Fruit fly (Drosophila melanogaster) whole organism, adult: ENCODE measurements around the gene CG5731.

Experiments
- CG11617 ChIP-seq: fragments of 200-800 bp; sonication (Bioruptor generic); optimal IDR thresholded peaks from 2 replicates; lab custom pipeline; 2017; ENCODE audit warnings: mild to moderate bottlenecking, missing biosample characterization, missing genetic modification reagents, missing genetic modification characterization
- CG12768 ChIP-seq: fragments of 200-800 bp; sonication (Bioruptor generic); optimal IDR thresholded peaks from 2 replicates; lab custom pipeline; 2017; ENCODE audit warnings: missing biosample characterization, missing genetic modification characterization, mild to moderate bottlenecking, moderate library complexity, missing genetic modification reagents
- CG33017 ChIP-seq: fragments of 200-800 bp; sonication (Bioruptor generic); optimal IDR thresholded peaks from 2 replicates; lab custom pipeline; 2018; ENCODE audit warnings: missing biosample characterization, mild to moderate bottlenecking, missing genetic modification characterization, moderate library complexity
- Hr96 ChIP-seq: fragments of 200-800 bp; sonication (Bioruptor generic); optimal IDR thresholded peaks from 2 replicates; lab custom pipeline; 2016; ENCODE audit warnings: missing biosample characterization, missing genetic modification characterization
- cnc ChIP-seq, 2 experiments: fragments of >200 bp; optimal IDR thresholded peaks; 2 replicates each; lab custom pipeline; 2017
- ovo ChIP-seq: fragments of 200-800 bp; sonication (Bioruptor generic); optimal IDR thresholded peaks from 2 replicates; lab custom pipeline; 2016; ENCODE audit warnings: missing biosample characterization, missing genetic modification characterization
- toe ChIP-seq: fragments of 200-800 bp; sonication (Bioruptor generic); optimal IDR thresholded peaks from 2 replicates; lab custom pipeline; 2016; ENCODE audit warnings: missing biosample characterization, missing genetic modification characterization

DNA sequence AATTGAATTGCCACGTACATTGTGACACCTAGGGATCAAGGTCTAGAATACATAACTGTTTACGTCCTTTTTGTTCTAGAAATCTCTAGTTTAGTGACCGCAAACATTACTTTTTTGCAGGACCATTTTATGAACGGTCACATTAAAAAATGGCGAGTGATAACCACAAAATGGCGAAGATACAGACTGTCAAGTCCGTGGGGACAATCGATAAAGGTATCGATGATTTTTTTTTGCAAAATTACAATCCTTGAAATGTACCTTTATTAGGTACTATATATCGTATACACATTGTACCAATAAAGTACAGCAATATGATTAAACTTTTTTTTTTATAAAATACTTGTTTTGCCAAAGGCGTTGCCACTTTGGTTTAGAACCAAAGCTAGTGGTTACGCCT is 20.9 kb upstream of the CG5731 start:
- TF ChIP-seq CG33017 (tag; lab: Kevin White, UChicago) (no peak), toe (GFP tag; lab: Kevin White, UChicago) (no peak), CG12768 (GFP tag; lab: Kevin White, UChicago) (no peak), Hr96 (no peak), cnc (optimal IDR thresholded peaks at IDR 0.05; lab: Kevin White, UChicago) (no peak), ovo (GFP tag; lab: Kevin White, UChicago) (no peak), CG11617 (GFP tag; lab: Kevin White, UChicago) (no peak)
